Worm (Caenorhabditis elegans) whole organism, L2 larva: ENCODE results near the gene Y6G8.2.
"Not testable (repeated sequence)": the region's sequence is repeated elsewhere in the genome, so short reads cannot be mapped to it uniquely, and the experiment has no call there.

Experiments
- F13H6.1 ChIP-seq: sonication (generic microtip); optimal IDR thresholded peaks from 2 replicates; lab custom pipeline; 2016; ENCODE audit warnings: missing genetic modification characterization, missing compliant biosample characterization
- R02D3.7 ChIP-seq: fragments of 150-350 bp; optimal IDR thresholded peaks from 2 replicates; lab custom pipeline; 2014; ENCODE audit warnings: missing biosample characterization, missing genetic modification characterization
- Y55F3AM.14 ChIP-seq: fragments of 200-800 bp; sonication (Bioruptor generic); optimal IDR thresholded peaks from 2 replicates; lab custom pipeline; 2018; ENCODE audit warnings: mild to moderate bottlenecking, missing genetic modification characterization, missing compliant biosample characterization
- ZK546.5 ChIP-seq: sonication (generic microtip); optimal IDR thresholded peaks from 2 replicates; lab custom pipeline; 2017; ENCODE audit warnings: missing biosample characterization, missing genetic modification characterization
- alr-1 ChIP-seq: fragments of 150-350 bp; optimal IDR thresholded peaks from 2 replicates; lab custom pipeline; 2014; ENCODE audit warnings: missing biosample characterization, missing genetic modification characterization
- aly-2 ChIP-seq: fragments of 150-350 bp; optimal IDR thresholded peaks from 2 replicates; lab custom pipeline; 2014; ENCODE audit warnings: missing biosample characterization, missing genetic modification characterization
- ama-1 ChIP-seq: fragments of 150-350 bp; optimal IDR thresholded peaks from 2 replicates; lab custom pipeline; 2018; ENCODE audit warnings: inconsistent platforms
- ceh-16 ChIP-seq: fragments of 150-350 bp; optimal IDR thresholded peaks from 2 replicates; lab custom pipeline; 2014; ENCODE audit warnings: missing biosample characterization, missing genetic modification characterization
- ceh-82 ChIP-seq: fragments of 150-350 bp; optimal IDR thresholded peaks from 2 replicates; lab custom pipeline; 2014; ENCODE audit warnings: missing biosample characterization, missing genetic modification characterization
- crh-2 ChIP-seq: sonication (generic microtip); optimal IDR thresholded peaks from 2 replicates; lab custom pipeline; 2017; ENCODE audit warnings: missing biosample characterization, missing genetic modification characterization
- egl-27 ChIP-seq: sonication (generic microtip); optimal IDR thresholded peaks from 3 replicates; lab custom pipeline; 2017; ENCODE audit warnings: missing biosample characterization, missing genetic modification reagents, missing genetic modification characterization
- fos-1 ChIP-seq: fragments of 150-350 bp; optimal IDR thresholded peaks from 2 replicates; lab custom pipeline; 2014; ENCODE audit warnings: missing biosample characterization, missing genetic modification characterization
- gmeb-1 ChIP-seq: fragments of 150-350 bp; optimal IDR thresholded peaks from 2 replicates; lab custom pipeline; 2014; ENCODE audit warnings: missing biosample characterization, missing genetic modification characterization
- lin-11 ChIP-seq: fragments of 150-350 bp; sonication (generic microtip); optimal IDR thresholded peaks from 2 replicates; lab custom pipeline; 2014; ENCODE audit warnings: missing biosample characterization, missing genetic modification characterization, inconsistent platforms, mixed read lengths
- lin-13 ChIP-seq: fragments of 150-350 bp; optimal IDR thresholded peaks from 2 replicates; lab custom pipeline; 2014; ENCODE audit warnings: missing biosample characterization, missing genetic modification reagents, missing genetic modification characterization
- lin-39 ChIP-seq: fragments of 150-350 bp; optimal IDR thresholded peaks from 2 replicates; lab custom pipeline; 2014; ENCODE audit warnings: missing biosample characterization, missing genetic modification reagents, missing genetic modification characterization
- lsy-2 ChIP-seq, 2 experiments: fragments of 150-350 bp in 1 of 2; sonication (generic microtip) in 1 of 2; optimal IDR thresholded peaks; 2 replicates each; lab custom pipeline; 2014 to 2017; ENCODE audit warnings: missing biosample characterization in 2 of 2, missing genetic modification characterization in 2 of 2
- mab-5 ChIP-seq: fragments of 150-350 bp; optimal IDR thresholded peaks from 2 replicates; lab custom pipeline; 2014; ENCODE audit warnings: missing biosample characterization, missing genetic modification characterization
- mdl-1 ChIP-seq, 2 experiments: fragments of 150-350 bp in 1 of 2; sonication (generic microtip) in 1 of 2; optimal IDR thresholded peaks; 2 replicates each; lab custom pipeline; 2017; ENCODE audit warnings: missing biosample characterization in 2 of 2, missing genetic modification characterization in 2 of 2
- nhr-11 ChIP-seq: fragments of 150-350 bp; optimal IDR thresholded peaks from 2 replicates; lab custom pipeline; 2014; ENCODE audit warnings: missing biosample characterization, missing genetic modification characterization
- nhr-12 ChIP-seq: fragments of 150-350 bp; optimal IDR thresholded peaks from 2 replicates; lab custom pipeline; 2014; ENCODE audit warnings: missing biosample characterization, missing genetic modification characterization
- nhr-129 ChIP-seq: fragments of 150-350 bp; optimal IDR thresholded peaks from 2 replicates; lab custom pipeline; 2014; ENCODE audit warnings: missing biosample characterization, missing genetic modification characterization
- nhr-25 ChIP-seq: fragments of 150-350 bp; sonication (generic microtip); optimal IDR thresholded peaks from 3 replicates; lab custom pipeline; 2014; ENCODE audit warnings: missing biosample characterization, missing genetic modification characterization
- nhr-6 ChIP-seq: fragments of 150-350 bp; optimal IDR thresholded peaks from 2 replicates; lab custom pipeline; 2014; ENCODE audit warnings: missing biosample characterization, missing genetic modification characterization
- nhr-77 ChIP-seq: fragments of 150-350 bp; optimal IDR thresholded peaks from 2 replicates; lab custom pipeline; 2014; ENCODE audit warnings: missing biosample characterization, missing genetic modification characterization
- sem-4 ChIP-seq: fragments of 150-350 bp; optimal IDR thresholded peaks from 2 replicates; lab custom pipeline; 2014; ENCODE audit warnings: missing biosample characterization, missing genetic modification reagents, missing genetic modification characterization
- skn-1 ChIP-seq: sonication (generic microtip); optimal IDR thresholded peaks from 2 replicates; lab custom pipeline; 2017; ENCODE audit warnings: missing biosample characterization, missing genetic modification characterization
- sma-3 ChIP-seq: sonication (generic microtip); optimal IDR thresholded peaks from 2 replicates; lab custom pipeline; 2016; ENCODE audit warnings: missing genetic modification reagents, missing genetic modification characterization, missing compliant biosample characterization
- sma-9 ChIP-seq, 2 experiments: fragments of 150-350 bp in 1 of 2; sonication (generic microtip) in 1 of 2; optimal IDR thresholded peaks; 2 replicates each; lab custom pipeline; 2014 to 2016; ENCODE audit warnings: missing genetic modification characterization in 2 of 2, mild to moderate bottlenecking in 1 of 2, missing biosample characterization in 1 of 2, missing compliant biosample characterization in 1 of 2, missing genetic modification reagents in 1 of 2, moderate library complexity in 1 of 2
- unc-62 ChIP-seq: fragments of 150-350 bp; optimal IDR thresholded peaks from 2 replicates; lab custom pipeline; 2014; ENCODE audit warnings: missing biosample characterization, missing genetic modification reagents, missing genetic modification characterization
- zag-1 ChIP-seq: fragments of 150-350 bp; optimal IDR thresholded peaks from 2 replicates; lab custom pipeline; 2014; ENCODE audit warnings: missing biosample characterization, missing genetic modification characterization
- ztf-4 ChIP-seq: fragments of 150-350 bp; optimal IDR thresholded peaks from 2 replicates; lab custom pipeline; 2014; ENCODE audit warnings: missing biosample characterization, missing genetic modification characterization

Gene Y6G8.2

ce11 chrV:17616807-17617206, 18.1 kb upstream of the Y6G8.2 start, which contains the start of gene Y6G8.6:
Gene Y6G8.6, minus strand, starts transcription at chrV:17616904.
- TF ChIP-seq crh-2 (tag; lab: Kevin White, UChicago) = no peak
- peak; percentile 77 for TF ChIP-seq fos-1 (tag; lab: Kevin White, UChicago)

- peak; percentile 11 for TF ChIP-seq fos-1 (tag; lab: Kevin White, UChicago)
- no peak for TF ChIP-seq ztf-4
These were observed 16.9 kb upstream of the Y6G8.2 start, which contains the start of gene Y6G8.5 for ce11 chrV:17615609-17616008. Gene Y6G8.5, minus strand, starts transcription at chrV:17615709.

ce11 chrV:17614251-17614650, 15.5 kb upstream of the Y6G8.2 start, which contains the start of gene Y6G8.14:
Gene Y6G8.14, minus strand, starts transcription at chrV:17614351.
- TF ChIP-seq nhr-25 (no peak), lin-39 (no peak), ZK546.5 (tag; lab: Kevin White, UChicago) (no peak), ceh-16 (no peak), zag-1 (tag; lab: Kevin White, UChicago) (no peak), fos-1 (tag; lab: Kevin White, UChicago) (no peak), skn-1 (tag; lab: Kevin White, UChicago) (no peak), F13H6.1 (tag; lab: Kevin White, UChicago) (no peak), unc-62 (GFP tag; lab: Kevin White, UChicago) (no peak), ama-1 (no peak), mdl-1 (tag; optimal IDR thresholded peaks at IDR 0.05; lab: Kevin White, UChicago) (no peak), lsy-2 (tag; optimal IDR thresholded peaks at IDR 0.05; lab: Kevin White, UChicago) (no peak)

- not testable (repeated sequence) for TF ChIP-seq ceh-16; alr-1 (tag; lab: Kevin White, UChicago); nhr-6 (tag; lab: Kevin White, UChicago)
These were observed 11.7 kb upstream of the Y6G8.2 start, which contains the start of gene Y6G8.15 for ce11 chrV:17610503-17610902. Gene Y6G8.15, minus strand, starts transcription at chrV:17610603.

ce11 chrV:17607797-17608196, 9.0 kb upstream of the Y6G8.2 start, which contains the start of gene srz-91:
Gene srz-91, plus strand, starts transcription at chrV:17608097.
- no peak for TF ChIP-seq nhr-77 (tag; lab: Kevin White, UChicago)
- TF ChIP-seq nhr-129 (tag; lab: Kevin White, UChicago) = no peak
- TF ChIP-seq lin-13 = no peak
- TF ChIP-seq gmeb-1 = no peak
- TF ChIP-seq aly-2 = no peak
- TF ChIP-seq lin-11 (tag; lab: Kevin White, UChicago) = no peak
- no peak for TF ChIP-seq F13H6.1 (tag; lab: Kevin White, UChicago)
- TF ChIP-seq alr-1 (tag; lab: Kevin White, UChicago) = no peak
- TF ChIP-seq sma-3 (GFP tag; lab: Kevin White, UChicago) = no peak
- no peak for TF ChIP-seq ceh-82 (tag; lab: Kevin White, UChicago)
- TF ChIP-seq nhr-12 (tag; lab: Kevin White, UChicago) = no peak
- TF ChIP-seq Y55F3AM.14 (GFP tag; lab: Kevin White, UChicago) = no peak
- TF ChIP-seq crh-2 (tag; lab: Kevin White, UChicago) = no peak
- TF ChIP-seq mab-5 (tag; lab: Kevin White, UChicago) = no peak
- no peak for TF ChIP-seq R02D3.7 (tag; lab: Kevin White, UChicago)
- no peak for TF ChIP-seq sma-9 (GFP tag; optimal IDR thresholded peaks at IDR 0.05; lab: Kevin White, UChicago)
- no peak for TF ChIP-seq sma-9 (tag; optimal IDR thresholded peaks at IDR 0.05; lab: Kevin White, UChicago)
- no peak for TF ChIP-seq skn-1 (tag; lab: Kevin White, UChicago)

- not testable (repeated sequence) for TF ChIP-seq egl-27, fos-1, R02D3.7 (tag; lab: Kevin White, UChicago)
These were observed 7.3 kb upstream of the Y6G8.2 start, which contains the start of gene Y6G8.16 for ce11 chrV:17606050-17606449. Gene Y6G8.16, plus strand, starts transcription at chrV:17606350.

- TF ChIP-seq nhr-6 (tag; lab: Kevin White, UChicago) (no peak), sma-9 (GFP tag; optimal IDR thresholded peaks at IDR 0.05; lab: Kevin White, UChicago) (no peak), sma-9 (tag; optimal IDR thresholded peaks at IDR 0.05; lab: Kevin White, UChicago) (no peak), aly-2 (no peak), gmeb-1 (no peak), ceh-82 (tag; lab: Kevin White, UChicago) (no peak), nhr-11 (no peak), ceh-16 (no peak), sem-4 (tag; lab: Kevin White, UChicago) (no peak)
These were observed 2.8 kb upstream of the Y6G8.2 start, which contains the start of gene ztf-25 for ce11 chrV:17601520-17601919. Gene ztf-25, plus strand, starts transcription at chrV:17601820.
